In the genomic region with DNA sequence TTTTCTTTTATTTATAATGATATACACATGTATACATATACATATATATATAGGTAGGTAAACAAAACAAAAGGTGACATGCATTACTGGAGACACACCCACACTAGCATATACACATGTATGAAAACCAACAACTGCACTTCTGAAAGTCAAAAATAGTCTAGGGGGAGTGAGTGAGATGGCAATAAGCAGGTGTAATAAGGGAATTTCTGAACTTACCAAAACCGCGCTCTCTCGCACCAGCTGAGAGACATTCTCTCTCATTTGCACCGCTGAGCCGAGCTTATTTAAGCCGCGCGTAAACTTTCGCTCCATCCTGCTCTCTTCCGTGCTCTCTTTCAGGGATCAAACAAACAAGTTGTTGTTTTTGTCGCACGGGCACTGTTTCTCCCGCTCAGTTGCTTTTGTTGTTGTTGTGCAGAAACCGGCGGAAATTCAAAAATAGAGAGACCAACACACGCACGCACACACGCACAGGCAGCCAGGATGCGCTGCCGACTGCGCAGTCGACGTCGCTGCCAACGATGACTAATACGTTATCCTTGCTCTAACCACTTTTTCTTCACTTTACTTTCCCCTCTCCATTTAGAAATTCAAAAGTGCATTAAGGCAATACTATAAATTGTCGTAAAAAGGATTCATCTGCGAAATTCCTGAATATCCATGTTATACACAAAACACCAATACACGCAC, we compare ENCODE assay signal across 5 fruit fly cellular contexts.
A peak's percentile ranks its signal among the peaks of the same experiment; 100 is the strongest.
TF ChIP-seq lines count a peak whose summit lies in the region.

No protein-coding gene starts in this region.

- TF ChIP-seq CTCF in whole organism, embryonic (GFP tag; optimal IDR thresholded peaks at IDR 0.05; lab: Kevin White, UChicago), result no peak

TF ChIP-seq in whole organism, adult, 20 proteins besides CTCF, POLR2A, EP300 and RAD21:
- no peak for TF ChIP-seq CG33017 (tag; optimal IDR thresholded peaks at IDR 0.05; lab: Kevin White, UChicago)
- peak; percentile 37 for TF ChIP-seq ovo (GFP tag; optimal IDR thresholded peaks at IDR 0.05; lab: Kevin White, UChicago)
- no peak for TF ChIP-seq CG7101 (tag; optimal IDR thresholded peaks at IDR 0.05; lab: Kevin White, UChicago)
- no peak for TF ChIP-seq cic (GFP tag; optimal IDR thresholded peaks at IDR 0.05; lab: Kevin White, UChicago)
- TF ChIP-seq tj (GFP tag; optimal IDR thresholded peaks at IDR 0.05; lab: Kevin White, UChicago), result no peak
- peak; percentile 94 for TF ChIP-seq pad (GFP tag; optimal IDR thresholded peaks at IDR 0.05; lab: Kevin White, UChicago)
- no peak for TF ChIP-seq CG1620 (GFP tag; optimal IDR thresholded peaks at IDR 0.05; lab: Kevin White, UChicago)
- no peak for TF ChIP-seq Clk (GFP tag; optimal IDR thresholded peaks at IDR 0.05; lab: Kevin White, UChicago)
- TF ChIP-seq CG14711 (tag; optimal IDR thresholded peaks at IDR 0.05; lab: Kevin White, UChicago), result no peak
- no peak for TF ChIP-seq kay (GFP tag; lab: Kevin White, UChicago; ENCODE audit: borderline replicate concordance)

TF ChIP-seq in whole organism, embryonic, 481 proteins besides CTCF, POLR2A, EP300 and RAD21 (continues in another document):
- no peak for TF ChIP-seq CG10959 (GFP tag; IDR thresholded peaks at IDR 0.05; lab: Robert Waterston, UW)
- 0 out of 2 replicates have a peak, but pooled peaks have one; percentile 25 for TF ChIP-seq stc (GFP tag; IDR thresholded peaks at IDR 0.05; lab: Robert Waterston, UW)
- no peak for TF ChIP-seq jigr1 (GFP tag; IDR thresholded peaks at IDR 0.05; lab: Robert Waterston, UW)
- TF ChIP-seq kah (GFP tag; optimal IDR thresholded peaks at IDR 0.05; lab: Kevin White, UChicago), result peak; percentile 38
- TF ChIP-seq gcm2 (GFP tag; optimal IDR thresholded peaks at IDR 0.05; lab: Kevin White, UChicago), result no peak
- no peak for TF ChIP-seq CG11696 (GFP tag; IDR thresholded peaks at IDR 0.05; lab: Robert Waterston, UW)
- TF ChIP-seq Dek (tag; optimal IDR thresholded peaks at IDR 0.05; lab: Kevin White, UChicago), result no peak
- no peak for TF ChIP-seq rib (GFP tag; IDR thresholded peaks at IDR 0.05; lab: Robert Waterston, UW)
- TF ChIP-seq cg (GFP tag; optimal IDR thresholded peaks at IDR 0.05; lab: Kevin White, UChicago), result peak; percentile 51
- no peak for TF ChIP-seq CG11723 (GFP tag; optimal IDR thresholded peaks at IDR 0.05; lab: Kevin White, UChicago)
- no peak for TF ChIP-seq CG8290 (GFP tag; optimal IDR thresholded peaks at IDR 0.05; lab: Kevin White, UChicago)
- no peak for TF ChIP-seq CG8290 (tag; optimal IDR thresholded peaks at IDR 0.05; lab: Kevin White, UChicago)
- TF ChIP-seq Med (GFP tag; lab: Kevin White, UChicago), result peak; percentile 30
- peak; percentile 45 for TF ChIP-seq nom (GFP tag; optimal IDR thresholded peaks at IDR 0.05; lab: Kevin White, UChicago)
- no peak for TF ChIP-seq lbe (GFP tag; optimal IDR thresholded peaks at IDR 0.05; lab: Kevin White, UChicago)
- no peak for TF ChIP-seq CG3847 (GFP tag; IDR thresholded peaks at IDR 0.05; lab: Robert Waterston, UW)
- TF ChIP-seq CG6254 (GFP tag; optimal IDR thresholded peaks at IDR 0.05; lab: Kevin White, UChicago), result peak; percentile 9
- no peak for TF ChIP-seq hkb (optimal IDR thresholded peaks at IDR 0.05; lab: Kevin White, UChicago)
- TF ChIP-seq hkb (GFP tag; IDR thresholded peaks at IDR 0.05; lab: Robert Waterston, UW), result no peak
- TF ChIP-seq sens-2 (GFP tag; IDR thresholded peaks at IDR 0.05; lab: Robert Waterston, UW), result no peak

TF ChIP-seq in whole organism, prepupa, 60 proteins besides CTCF, POLR2A, EP300 and RAD21:
- TF ChIP-seq CG8119 (GFP tag; IDR thresholded peaks at IDR 0.05; lab: Robert Waterston, UW) (peak; percentile 13; the same call in 1 of the 3 replicates), ss (GFP tag; optimal IDR thresholded peaks at IDR 0.05; lab: Kevin White, UChicago) (peak in 1 of 2 experiments; percentile 51), CG6808 (GFP tag; optimal IDR thresholded peaks at IDR 0.05; lab: Kevin White, UChicago) (peak; percentile 36), CG3919 (GFP tag; optimal IDR thresholded peaks at IDR 0.05; lab: Kevin White, UChicago) (no peak), CG16779 (tag; optimal IDR thresholded peaks at IDR 0.05; lab: Kevin White, UChicago) (no peak), vri (GFP tag; optimal IDR thresholded peaks at IDR 0.05; lab: Kevin White, UChicago) (peak; percentile 4), CG6163 (GFP tag; IDR thresholded peaks at IDR 0.05; lab: Robert Waterston, UW) (0 out of 3 replicates have a peak, but pooled peaks have one; percentile 20)

TF ChIP-seq in whole organism, pupa, 21 proteins besides CTCF, POLR2A, EP300 and RAD21:
- TF ChIP-seq Pif1B (GFP tag; optimal IDR thresholded peaks at IDR 0.05; lab: Kevin White, UChicago) (no peak), fd96Ca (GFP tag; IDR thresholded peaks at IDR 0.05; lab: Robert Waterston, UW) (0 out of 3 replicates have a peak, but pooled peaks have one; percentile 24), CG4496 (GFP tag; IDR thresholded peaks at IDR 0.05; lab: Robert Waterston, UW) (peak; percentile 79), CG8159 (tag; optimal IDR thresholded peaks at IDR 0.05; lab: Kevin White, UChicago) (no peak)

TF ChIP-seq in whole organism, wandering third instar larva, 38 proteins besides CTCF, POLR2A, EP300 and RAD21:
- TF ChIP-seq N (GFP tag; optimal IDR thresholded peaks at IDR 0.05; lab: Kevin White, UChicago) (no peak), Dfd (GFP tag; optimal IDR thresholded peaks at IDR 0.05; lab: Kevin White, UChicago) (no peak), Dif (GFP tag; optimal IDR thresholded peaks at IDR 0.05; lab: Kevin White, UChicago; ENCODE audit: partially characterized antibody) (peak; percentile 31), pan (optimal IDR thresholded peaks at IDR 0.05; lab: Kevin White, UChicago) (no peak), CG32264 (GFP tag; optimal IDR thresholded peaks at IDR 0.05; lab: Kevin White, UChicago) (no peak), CrebA (GFP tag; optimal IDR thresholded peaks at IDR 0.05; lab: Kevin White, UChicago; ENCODE audit: borderline replicate concordance) (no peak), GATAd (GFP tag; optimal IDR thresholded peaks at IDR 0.05; lab: Kevin White, UChicago) (no peak), dl (GFP tag; optimal IDR thresholded peaks at IDR 0.05; lab: Kevin White, UChicago; ENCODE audit: insufficient read depth in 1 of 2, partially characterized antibody in 2 of 2) (peak in 1 of 2 experiments; percentile 43)
